Fruit fly (Drosophila melanogaster) whole organism, prepupa: ENCODE results near the gene wfs1.
A peak's percentile ranks its signal among the peaks of the same experiment; 100 is the strongest.

Source experiments
- Blimp-1 ChIP-seq: fragments of 200-800 bp; sonication (Bioruptor generic); optimal IDR thresholded peaks from 3 replicates; lab custom pipeline; 2017; ENCODE audit warnings: missing biosample characterization, missing genetic modification characterization, mild to moderate bottlenecking, moderate library complexity, missing genetic modification reagents
- CG10631 ChIP-seq: fragments of 200-800 bp; sonication (Bioruptor generic); optimal IDR thresholded peaks from 2 replicates; lab custom pipeline; 2016; ENCODE audit warnings: missing biosample characterization, missing genetic modification characterization
- CG10669 ChIP-seq: fragments of 200-800 bp; sonication (Bioruptor generic); optimal IDR thresholded peaks from 3 replicates; lab custom pipeline; 2018; ENCODE audit warnings: missing biosample characterization, mild to moderate bottlenecking, missing genetic modification characterization, moderate library complexity
- CG11294 ChIP-seq: fragments of 200-800 bp; sonication (Bioruptor generic); IDR thresholded peaks from 2 replicates; pipeline ENCODE4 v1.3.6; 2022; ENCODE audit warnings: missing biosample characterization, missing genetic modification characterization
- CG11762 ChIP-seq: fragments of 200-800 bp; sonication (Bioruptor generic); optimal IDR thresholded peaks from 3 replicates; lab custom pipeline; 2016; ENCODE audit warnings: missing biosample characterization, missing genetic modification characterization; ENCODE audit not compliant: insufficient read depth
- CG11902 ChIP-seq: fragments of 200-800 bp; sonication (Bioruptor generic); optimal IDR thresholded peaks from 3 replicates; lab custom pipeline; 2016; ENCODE audit warnings: missing biosample characterization, missing genetic modification characterization
- CG1621 ChIP-seq: fragments of 200-800 bp; sonication (Bioruptor generic); optimal IDR thresholded peaks from 3 replicates; lab custom pipeline; 2018; ENCODE audit warnings: missing biosample characterization, mild to moderate bottlenecking, missing genetic modification characterization
- CG3032 ChIP-seq: fragments of 200-800 bp; optimal IDR thresholded peaks from 2 replicates; lab custom pipeline; 2019; ENCODE audit warnings: missing biosample characterization, mild to moderate bottlenecking, missing genetic modification characterization, moderate library complexity
- CG34406 ChIP-seq: fragments of 200-800 bp; sonication (Bioruptor generic); optimal IDR thresholded peaks from 3 replicates; lab custom pipeline; 2016; ENCODE audit warnings: missing biosample characterization, missing genetic modification characterization
- CG3919 ChIP-seq: fragments of 200-800 bp; sonication (Bioruptor generic); optimal IDR thresholded peaks from 3 replicates; lab custom pipeline; 2016; ENCODE audit warnings: missing biosample characterization, missing genetic modification characterization
- CG4318 ChIP-seq: fragments of 200-800 bp; sonication (Bioruptor generic); optimal IDR thresholded peaks from 3 replicates; lab custom pipeline; 2017; ENCODE audit warnings: missing biosample characterization, mild to moderate bottlenecking, missing genetic modification characterization
- CG6163 ChIP-seq: fragments of 200-800 bp; sonication (Bioruptor generic); IDR thresholded peaks from 3 replicates; pipeline ENCODE4 v1.3.6; 2022; ENCODE audit warnings: missing biosample characterization, missing genetic modification characterization
- CG6276 ChIP-seq: fragments of 200-800 bp; sonication (Bioruptor generic); optimal IDR thresholded peaks from 2 replicates; lab custom pipeline; 2017; ENCODE audit warnings: missing biosample characterization, mild to moderate bottlenecking, missing genetic modification characterization
- CG6792 ChIP-seq: fragments of 200-800 bp; sonication (Bioruptor generic); optimal IDR thresholded peaks from 3 replicates; lab custom pipeline; 2016; ENCODE audit warnings: missing biosample characterization, missing genetic modification characterization
- CG6808 ChIP-seq: fragments of 200-800 bp; sonication (Bioruptor generic); optimal IDR thresholded peaks from 3 replicates; lab custom pipeline; 2017; ENCODE audit warnings: missing biosample characterization, missing genetic modification characterization, mild to moderate bottlenecking, moderate library complexity, missing genetic modification reagents
- CG6854 ChIP-seq: fragments of 200-800 bp; sonication (Bioruptor generic); optimal IDR thresholded peaks from 2 replicates; lab custom pipeline; 2017; ENCODE audit warnings: missing biosample characterization, mild to moderate bottlenecking, missing genetic modification characterization
- CG7368 ChIP-seq: fragments of 200-800 bp; sonication (Bioruptor generic); optimal IDR thresholded peaks from 3 replicates; lab custom pipeline; 2016; ENCODE audit warnings: missing biosample characterization, missing genetic modification characterization
- CG8119 ChIP-seq: fragments of 200-800 bp; sonication (Bioruptor generic); IDR thresholded peaks from 3 replicates; pipeline ENCODE4 v1.3.6; 2022; ENCODE audit warnings: missing biosample characterization, missing genetic modification characterization
- CG8632 ChIP-seq: fragments of 200-800 bp; sonication (Bioruptor generic); optimal IDR thresholded peaks from 3 replicates; lab custom pipeline; 2016; ENCODE audit warnings: missing biosample characterization, missing genetic modification characterization
- CG9139 ChIP-seq: fragments of 200-800 bp; sonication (Bioruptor generic); optimal IDR thresholded peaks from 3 replicates; lab custom pipeline; 2017; ENCODE audit warnings: missing biosample characterization, mild to moderate bottlenecking, missing genetic modification characterization
- Eip75B ChIP-seq: fragments of 200-800 bp; sonication (Bioruptor generic); optimal IDR thresholded peaks from 3 replicates; lab custom pipeline; 2016; ENCODE audit warnings: missing biosample characterization, missing genetic modification characterization
- Eip78C ChIP-seq: fragments of 200-800 bp; sonication (Bioruptor generic); peaks from one replicate; lab custom pipeline; 2016; ENCODE audit warnings: missing biosample characterization, missing genetic modification characterization
- Eip93F ChIP-seq: fragments of 200-800 bp; sonication (Bioruptor generic); optimal IDR thresholded peaks from 2 replicates; lab custom pipeline; 2016; ENCODE audit warnings: missing biosample characterization, mild to moderate bottlenecking, missing genetic modification characterization
- Ets96B ChIP-seq: fragments of 200-800 bp; optimal IDR thresholded peaks from 2 replicates; lab custom pipeline; 2019; ENCODE audit warnings: missing biosample characterization, mild to moderate bottlenecking, missing genetic modification characterization, moderate library complexity
- Gug ChIP-seq: fragments of 200-800 bp; sonication (Bioruptor generic); IDR thresholded peaks from 2 replicates; pipeline ENCODE4 v1.3.6; 2022; ENCODE audit warnings: missing biosample characterization, missing genetic modification characterization
- Hr39 ChIP-seq: fragments of 200-800 bp; sonication (Bioruptor generic); optimal IDR thresholded peaks from 2 replicates; lab custom pipeline; 2016; ENCODE audit warnings: missing biosample characterization, missing genetic modification characterization
- Hr4 ChIP-seq: fragments of 200-800 bp; sonication (Bioruptor generic); optimal IDR thresholded peaks from 3 replicates; lab custom pipeline; 2016; ENCODE audit warnings: missing biosample characterization, missing genetic modification characterization
- OdsH ChIP-seq: fragments of 200-800 bp; sonication (Bioruptor generic); optimal IDR thresholded peaks from 3 replicates; lab custom pipeline; 2016; ENCODE audit warnings: missing biosample characterization, missing genetic modification characterization
- Smox ChIP-seq: fragments of 200-800 bp; sonication (Bioruptor generic); optimal IDR thresholded peaks from 3 replicates; lab custom pipeline; 2016; ENCODE audit warnings: missing biosample characterization, missing genetic modification characterization
- Sox14 ChIP-seq: fragments of 200-800 bp; sonication (Bioruptor generic); optimal IDR thresholded peaks from 3 replicates; lab custom pipeline; 2016; ENCODE audit warnings: missing biosample characterization, missing genetic modification characterization
- Sox15 ChIP-seq: fragments of 200-800 bp; sonication (Bioruptor generic); optimal IDR thresholded peaks from 3 replicates; lab custom pipeline; 2016; ENCODE audit warnings: missing biosample characterization, missing genetic modification characterization
- achi ChIP-seq: fragments of 200-800 bp; sonication (Bioruptor generic); optimal IDR thresholded peaks from 3 replicates; lab custom pipeline; 2016; ENCODE audit warnings: missing biosample characterization, missing genetic modification characterization
- acj6 ChIP-seq: fragments of 200-800 bp; sonication (Bioruptor generic); optimal IDR thresholded peaks from 3 replicates; lab custom pipeline; 2016; ENCODE audit warnings: missing biosample characterization, missing genetic modification characterization
- cyc ChIP-seq: fragments of 200-800 bp; sonication (Bioruptor generic); optimal IDR thresholded peaks from 3 replicates; lab custom pipeline; 2016; ENCODE audit warnings: missing biosample characterization, missing genetic modification characterization
- eg ChIP-seq: fragments of 200-800 bp; sonication (Bioruptor generic); IDR thresholded peaks from 3 replicates; pipeline ENCODE4 v1.3.6; 2022; ENCODE audit warnings: missing biosample characterization, missing genetic modification characterization
- esn ChIP-seq: fragments of 200-800 bp; sonication (Bioruptor generic); optimal IDR thresholded peaks from 2 replicates; lab custom pipeline; 2016; ENCODE audit warnings: missing biosample characterization, mild to moderate bottlenecking, missing genetic modification characterization, moderate library complexity
- fkh ChIP-seq: fragments of 200-800 bp; sonication (Bioruptor generic); optimal IDR thresholded peaks from 3 replicates; lab custom pipeline; 2017; ENCODE audit warnings: missing biosample characterization, mild to moderate bottlenecking, missing genetic modification characterization, moderate library complexity
- lz ChIP-seq: fragments of 200-800 bp; sonication (Bioruptor generic); optimal IDR thresholded peaks from 3 replicates; lab custom pipeline; 2016; ENCODE audit warnings: missing biosample characterization, missing genetic modification characterization
- net ChIP-seq: fragments of 200-800 bp; sonication (Bioruptor generic); optimal IDR thresholded peaks from 3 replicates; lab custom pipeline; 2016; ENCODE audit warnings: missing biosample characterization, missing genetic modification characterization
- pdm3 ChIP-seq: fragments of 200-800 bp; sonication (Bioruptor generic); optimal IDR thresholded peaks from 3 replicates; lab custom pipeline; 2016; ENCODE audit warnings: missing biosample characterization, missing genetic modification characterization
- salr ChIP-seq, 2 experiments: fragments of 200-800 bp; sonication (Bioruptor generic); optimal IDR thresholded peaks; 3 replicates each; lab custom pipeline; 2016 to 2018; ENCODE audit warnings: missing biosample characterization in 2 of 2, missing genetic modification characterization in 2 of 2, mild to moderate bottlenecking in 1 of 2
- spab ChIP-seq: fragments of 200-800 bp; sonication (Bioruptor generic); optimal IDR thresholded peaks from 2 replicates; lab custom pipeline; 2017; ENCODE audit warnings: missing biosample characterization, mild to moderate bottlenecking, missing genetic modification characterization, missing genetic modification reagents
- ss ChIP-seq, 2 experiments: fragments of 200-800 bp; sonication (Bioruptor generic); optimal IDR thresholded peaks; 2 replicates in 1 of 2; 3 replicates in 1 of 2; lab custom pipeline; 2017 to 2018; ENCODE audit warnings: mild to moderate bottlenecking in 2 of 2, missing biosample characterization in 2 of 2, missing genetic modification characterization in 2 of 2, moderate library complexity in 1 of 2
- svp ChIP-seq: fragments of 200-800 bp; sonication (Bioruptor generic); peaks from one replicate; lab custom pipeline; 2016; ENCODE audit warnings: missing biosample characterization, missing genetic modification characterization
- topi ChIP-seq: fragments of 200-800 bp; sonication (Bioruptor generic); optimal IDR thresholded peaks from 3 replicates; lab custom pipeline; 2016; ENCODE audit warnings: missing biosample characterization, missing genetic modification characterization
- vri ChIP-seq: fragments of 200-800 bp; sonication (Bioruptor generic); optimal IDR thresholded peaks from 3 replicates; lab custom pipeline; 2016; ENCODE audit warnings: missing biosample characterization, mild to moderate bottlenecking, missing genetic modification characterization

The wfs1 gene

DNA sequence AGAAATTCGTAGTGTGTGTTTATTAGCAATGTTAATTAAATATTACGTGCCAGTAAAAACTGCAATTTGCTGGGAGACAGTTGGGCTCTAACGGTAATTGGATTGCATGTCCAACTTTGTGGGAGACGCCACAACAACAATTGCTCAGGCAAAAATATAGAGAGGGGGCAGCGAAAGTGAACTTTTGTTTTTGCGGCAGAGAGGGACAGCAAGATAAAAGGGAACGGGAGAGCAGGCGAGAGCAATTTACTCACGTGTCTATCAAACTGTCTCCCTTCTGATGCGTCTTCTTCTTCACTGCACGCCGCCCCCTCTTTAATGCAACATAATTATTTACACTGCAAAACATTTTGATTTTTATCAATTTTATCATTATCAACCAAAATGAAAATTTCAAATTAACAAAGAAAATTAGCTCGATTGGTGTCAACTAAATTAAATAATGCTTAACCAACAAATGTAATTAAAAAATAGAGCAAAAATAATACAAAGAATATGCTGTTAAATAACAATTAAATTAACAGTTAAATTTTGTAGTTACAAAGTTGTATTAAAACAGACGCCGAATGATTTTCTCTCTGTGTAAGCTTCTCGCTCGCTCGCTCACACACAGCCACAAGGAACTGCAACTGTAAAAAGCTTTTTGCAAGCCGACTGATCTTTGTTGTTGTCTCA, 22.8 kb downstream of the wfs1 start (continued):
- TF ChIP-seq CG3032 (tag; lab: Kevin White, UChicago), result peak; percentile 97
- TF ChIP-seq net (GFP tag; lab: Kevin White, UChicago), result peak; percentile 93
- peak; percentile 82 to 97 for TF ChIP-seq salr (GFP tag; optimal IDR thresholded peaks at IDR 0.05; lab: Kevin White, UChicago)
- peak; percentile 91 for TF ChIP-seq CG9139
- TF ChIP-seq CG34406 (GFP tag; lab: Kevin White, UChicago), result peak; percentile 95
- TF ChIP-seq Sox14, result peak; percentile 96
- TF ChIP-seq Eip78C (GFP tag; lab: Kevin White, UChicago), result peak; percentile 99
- peak; percentile 79 for TF ChIP-seq CG1621
- TF ChIP-seq spab, result peak; percentile 95
- TF ChIP-seq Ets96B, result peak; percentile 97
- TF ChIP-seq CG8632 (GFP tag; lab: Kevin White, UChicago), result peak; percentile 92
- peak; percentile 91 for TF ChIP-seq CG4318
- peak; percentile 93 for TF ChIP-seq CG7368 (GFP tag; lab: Kevin White, UChicago)
- peak; percentile 94 for TF ChIP-seq acj6 (GFP tag; lab: Kevin White, UChicago)
- TF ChIP-seq Hr4 (GFP tag; lab: Kevin White, UChicago), result peak; percentile 95
- peak; percentile 87 for TF ChIP-seq Gug (GFP tag; lab: Robert Waterston, UW)

DNA sequence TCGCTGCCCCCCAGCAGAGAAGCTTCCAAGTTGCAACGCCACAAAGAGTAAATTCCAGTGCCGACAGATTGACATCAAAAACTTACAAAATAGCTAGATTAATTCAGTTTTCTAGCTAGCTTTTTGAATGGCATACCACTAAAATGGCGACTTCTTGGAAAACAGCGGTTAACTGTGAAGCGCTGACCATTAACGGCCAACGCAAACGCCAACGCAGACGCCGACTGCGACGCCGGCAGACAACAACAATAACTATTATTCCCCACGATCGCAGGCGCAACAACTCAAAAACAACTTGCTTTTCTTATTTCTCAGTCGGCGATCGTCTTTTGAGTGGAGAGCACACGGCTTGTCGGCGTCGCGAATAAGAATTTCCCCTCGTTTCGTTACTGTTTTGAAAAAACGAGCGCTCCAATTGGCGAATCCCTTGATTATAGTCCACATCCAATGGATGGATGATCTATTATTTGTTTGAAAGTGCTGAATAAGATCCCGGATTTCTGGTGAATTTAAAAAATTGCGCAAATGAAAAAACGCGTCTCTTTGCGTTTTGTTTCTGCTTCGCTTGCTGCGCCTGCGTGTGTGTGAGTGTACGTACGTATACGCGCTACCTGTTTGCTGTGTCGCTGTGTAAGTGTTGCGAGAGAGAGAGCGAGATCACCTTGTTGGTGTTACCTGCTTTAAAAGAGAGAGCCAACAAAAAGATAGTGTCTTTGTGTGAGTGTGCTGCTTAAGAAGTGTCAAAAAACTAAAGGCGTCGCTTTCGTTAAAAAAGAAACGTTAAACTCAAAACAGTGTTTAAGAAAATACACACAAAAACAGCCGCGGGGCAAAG, 23.5 kb downstream of the wfs1 start:
- TF ChIP-seq Smox (GFP tag; lab: Kevin White, UChicago), result no peak
- TF ChIP-seq Blimp-1 (GFP tag; lab: Kevin White, UChicago), result no peak
- no peak for TF ChIP-seq CG11902 (GFP tag; lab: Kevin White, UChicago)
- no peak for TF ChIP-seq CG8632 (GFP tag; lab: Kevin White, UChicago)
- TF ChIP-seq CG3032 (tag; lab: Kevin White, UChicago), result no peak
- no peak for TF ChIP-seq cyc
- no peak for TF ChIP-seq vri (GFP tag; lab: Kevin White, UChicago)
- TF ChIP-seq Sox15, result no peak
- peak; percentile 42; the same call in 1 of the 3 replicates for TF ChIP-seq CG6163
- TF ChIP-seq Sox14, result no peak
- no peak for TF ChIP-seq salr (GFP tag; optimal IDR thresholded peaks at IDR 0.05; lab: Kevin White, UChicago)
- TF ChIP-seq CG11762, result no peak
- no peak for TF ChIP-seq ss (GFP tag; optimal IDR thresholded peaks at IDR 0.05; lab: Kevin White, UChicago)
- TF ChIP-seq Hr39 (GFP tag; lab: Kevin White, UChicago), result no peak
- no peak; the same call in 2 of the 3 replicates for TF ChIP-seq CG8119
- TF ChIP-seq Gug (GFP tag; lab: Robert Waterston, UW), result no peak
- TF ChIP-seq CG10631, result no peak
- no peak for TF ChIP-seq acj6 (GFP tag; lab: Kevin White, UChicago)
- no peak for TF ChIP-seq pdm3
- TF ChIP-seq svp (GFP tag; lab: Kevin White, UChicago), result no peak
- TF ChIP-seq OdsH (GFP tag; lab: Kevin White, UChicago), result no peak
- no peak for TF ChIP-seq CG11294 (GFP tag; lab: Robert Waterston, UW)
- TF ChIP-seq Eip75B (GFP tag; lab: Kevin White, UChicago), result peak; percentile 21
- TF ChIP-seq CG10669 (GFP tag; lab: Kevin White, UChicago), result no peak
- TF ChIP-seq esn (GFP tag; lab: Kevin White, UChicago), result no peak
- peak; percentile 12 for TF ChIP-seq CG1621
- no peak for TF ChIP-seq net (GFP tag; lab: Kevin White, UChicago)
- TF ChIP-seq CG6854 (GFP tag; lab: Kevin White, UChicago), result no peak
- no peak for TF ChIP-seq CG4318
- TF ChIP-seq lz (GFP tag; lab: Kevin White, UChicago), result no peak
- no peak for TF ChIP-seq Eip93F
- no peak for TF ChIP-seq topi (GFP tag; lab: Kevin White, UChicago)
- TF ChIP-seq CG3919 (GFP tag; lab: Kevin White, UChicago), result no peak
- TF ChIP-seq CG34406 (GFP tag; lab: Kevin White, UChicago), result no peak
- no peak for TF ChIP-seq achi
- no peak for TF ChIP-seq CG6808 (GFP tag; lab: Kevin White, UChicago)
- no peak for TF ChIP-seq fkh (GFP tag; lab: Kevin White, UChicago)
- TF ChIP-seq eg (GFP tag; lab: Robert Waterston, UW), result 0 out of 3 replicates have a peak, but pooled peaks have one; percentile 43
- no peak for TF ChIP-seq CG6276 (GFP tag; lab: Kevin White, UChicago)
- no peak for TF ChIP-seq CG6792 (GFP tag; lab: Kevin White, UChicago)
